Worm (Caenorhabditis elegans): ENCODE data around the gene pycr-4.

Gene pycr-4

ce11 chrIV:7468638-7469037 is 8.5 kb downstream of the pycr-4 start:
- no peak for TF ChIP-seq pqm-1 (tag; optimal IDR thresholded peaks at IDR 0.05)
- no peak for TF ChIP-seq nhr-77 (tag; optimal IDR thresholded peaks at IDR 0.05)
- no peak for TF ChIP-seq ZK546.5 (tag; optimal IDR thresholded peaks at IDR 0.05)
- TF ChIP-seq elt-2 (tag; optimal IDR thresholded peaks at IDR 0.05), result peak; percentile 42

DNA sequence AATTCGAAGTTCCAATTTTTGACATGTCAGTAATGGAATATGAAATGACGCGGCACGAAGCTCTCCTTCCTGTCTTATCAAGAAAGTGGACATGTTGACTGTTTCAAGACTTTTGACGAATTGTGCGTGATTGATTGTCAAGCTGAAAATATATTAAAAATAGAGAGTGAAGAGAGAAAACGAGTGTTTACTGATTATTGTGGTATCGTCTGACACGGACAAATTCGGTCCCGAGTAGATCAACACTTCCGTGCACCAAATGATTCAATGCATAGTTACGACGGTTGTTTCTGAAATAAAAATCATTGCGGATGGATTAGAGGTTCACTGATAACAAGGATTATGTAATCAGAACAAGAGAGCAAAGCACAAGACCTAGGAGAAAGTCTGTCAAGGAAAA is 9.9 kb downstream of the pycr-4 start:
- TF ChIP-seq elt-3 (tag; optimal IDR thresholded peaks at IDR 0.05) (no peak), ceh-28 (tag; optimal IDR thresholded peaks at IDR 0.05) (no peak), nfya-1 (tag; optimal IDR thresholded peaks at IDR 0.05; ENCODE audit: insufficient read depth) (no peak), unc-62 (GFP tag; optimal IDR thresholded peaks at IDR 0.05) (no peak), ztf-11 (tag; optimal IDR thresholded peaks at IDR 0.05) (no peak), R02D3.7 (tag; optimal IDR thresholded peaks at IDR 0.05) (no peak), daf-12 (tag; optimal IDR thresholded peaks at IDR 0.05) (no peak), ceh-82 (tag; optimal IDR thresholded peaks at IDR 0.05) (no peak), nhr-237 (tag; optimal IDR thresholded peaks at IDR 0.05) (no peak), elt-2 (tag; optimal IDR thresholded peaks at IDR 0.05) (peak; percentile 62), nhr-43 (tag; optimal IDR thresholded peaks at IDR 0.05; ENCODE audit: poor library complexity, severe bottlenecking) (no peak), ZK546.5 (tag; optimal IDR thresholded peaks at IDR 0.05) (no peak), lin-39 (tag; optimal IDR thresholded peaks at IDR 0.05) (no peak), elt-1 (tag; optimal IDR thresholded peaks at IDR 0.05) (no peak), mml-1 (tag; optimal IDR thresholded peaks at IDR 0.05) (no peak), zag-1 (tag; optimal IDR thresholded peaks at IDR 0.05) (no peak), pqm-1 (tag; optimal IDR thresholded peaks at IDR 0.05) (peak; percentile 36)

DNA sequence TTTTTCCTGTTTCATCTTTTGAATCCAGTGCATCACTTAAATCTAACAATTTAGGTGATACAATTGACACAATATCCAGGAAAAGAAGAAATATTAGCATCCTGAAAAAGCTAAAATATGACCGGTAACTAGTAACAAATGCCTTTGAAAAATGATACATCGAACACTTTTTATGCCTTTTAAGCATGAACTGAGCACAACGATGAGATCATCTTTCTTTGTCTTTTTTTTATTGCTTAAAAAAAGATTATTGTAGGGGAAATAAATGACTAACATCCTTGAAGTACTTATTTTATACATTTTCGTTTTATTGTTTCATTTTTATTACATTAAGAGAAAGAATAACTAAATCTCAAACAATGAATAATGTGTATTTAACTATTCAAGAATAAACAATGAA is 11.2 kb downstream of the pycr-4 start, which contains the start of gene F13B6.3:
F13B6.3 (minus strand) TSS at position 101 of the 400 bp plus-strand sequence.
- TF ChIP-seq nhr-237 (tag; optimal IDR thresholded peaks at IDR 0.05) (no peak), nhr-67 (tag; optimal IDR thresholded peaks at IDR 0.05) (no peak), ceh-9 (tag; optimal IDR thresholded peaks at IDR 0.05) (no peak), unc-39 (tag; optimal IDR thresholded peaks at IDR 0.05) (no peak), fkh-10 (GFP tag; optimal IDR thresholded peaks at IDR 0.05) (no peak), skn-1 (tag; optimal IDR thresholded peaks at IDR 0.05) (no peak), R02D3.7 (tag; optimal IDR thresholded peaks at IDR 0.05) (no peak), lin-15B (tag; optimal IDR thresholded peaks at IDR 0.05) (no peak), egl-5 (tag; optimal IDR thresholded peaks at IDR 0.05) (no peak), unc-62 (GFP tag; optimal IDR thresholded peaks at IDR 0.05) (no peak), nhr-28 (tag; optimal IDR thresholded peaks at IDR 0.05) (no peak)

ce11 chrIV:7460225-7460624 is 16.9 kb downstream of the pycr-4 start, which contains the start of gene F13B6.2:
F13B6.2 (minus strand) TSS chrIV:7460325.
- no peak for TF ChIP-seq nhr-25 (tag; optimal IDR thresholded peaks at IDR 0.05)
- TF ChIP-seq unc-39 (tag; optimal IDR thresholded peaks at IDR 0.05), result no peak
- TF ChIP-seq fkh-2 (tag; optimal IDR thresholded peaks at IDR 0.05), result no peak
- TF ChIP-seq ceh-82 (tag; optimal IDR thresholded peaks at IDR 0.05), result no peak
- TF ChIP-seq nfya-1 (tag; optimal IDR thresholded peaks at IDR 0.05; ENCODE audit: insufficient read depth), result no peak
- TF ChIP-seq lin-39 (tag; optimal IDR thresholded peaks at IDR 0.05), result no peak
- TF ChIP-seq pqm-1 (tag; optimal IDR thresholded peaks at IDR 0.05), result no peak
- no peak for TF ChIP-seq nhr-28 (tag; optimal IDR thresholded peaks at IDR 0.05)
- no peak for TF ChIP-seq R02D3.7 (tag; optimal IDR thresholded peaks at IDR 0.05)

DNA sequence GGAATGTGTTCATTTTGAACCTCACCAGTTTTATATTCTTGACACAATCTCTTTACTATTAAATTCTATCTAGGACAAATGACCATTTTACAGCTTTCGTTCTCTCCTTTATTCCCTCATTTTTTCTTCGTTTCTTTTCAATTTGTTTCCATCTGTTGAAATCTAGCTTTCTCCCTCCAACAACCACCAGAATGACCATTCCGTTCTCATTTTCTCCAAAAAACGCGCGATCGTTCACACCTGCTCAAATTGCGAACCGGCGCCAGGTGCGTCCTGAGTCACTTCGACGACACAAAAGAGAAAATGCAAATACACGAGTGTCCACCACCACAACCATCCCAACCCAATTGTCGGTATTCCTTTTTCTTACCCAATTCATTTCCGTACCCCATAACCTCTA is 20.9 kb downstream of the pycr-4 start, which contains the start of gene F13B6.1:
F13B6.1 (plus strand) TSS at position 301 of the 400 bp plus-strand sequence.
- TF ChIP-seq nfya-1 (tag; optimal IDR thresholded peaks at IDR 0.05; ENCODE audit: insufficient read depth), result no peak
- no peak for TF ChIP-seq nhr-76 (tag; optimal IDR thresholded peaks at IDR 0.05)
- no peak for TF ChIP-seq nhr-12 (tag; optimal IDR thresholded peaks at IDR 0.05)
- TF ChIP-seq skn-1 (tag; optimal IDR thresholded peaks at IDR 0.05), result no peak
- no peak for TF ChIP-seq pha-4 (tag; optimal IDR thresholded peaks at IDR 0.05)
- TF ChIP-seq ceh-82 (tag; optimal IDR thresholded peaks at IDR 0.05), result no peak
- TF ChIP-seq snpc-4 (tag; optimal IDR thresholded peaks at IDR 0.05), result no peak
- no peak for TF ChIP-seq lin-39 (tag; optimal IDR thresholded peaks at IDR 0.05)
- no peak for TF ChIP-seq egl-5 (tag; optimal IDR thresholded peaks at IDR 0.05)
- no peak for TF ChIP-seq nhr-43 (tag; optimal IDR thresholded peaks at IDR 0.05; ENCODE audit: poor library complexity, severe bottlenecking)
- TF ChIP-seq ceh-16 (tag; optimal IDR thresholded peaks at IDR 0.05), result no peak
- no peak for TF ChIP-seq unc-39 (tag; optimal IDR thresholded peaks at IDR 0.05)
- no peak for TF ChIP-seq hmg-11 (tag; optimal IDR thresholded peaks at IDR 0.05)
- no peak for TF ChIP-seq mdl-1 (tag; optimal IDR thresholded peaks at IDR 0.05)
- TF ChIP-seq ceh-28 (tag; optimal IDR thresholded peaks at IDR 0.05), result no peak
- TF ChIP-seq nhr-67 (tag; optimal IDR thresholded peaks at IDR 0.05), result no peak
- no peak for TF ChIP-seq unc-62 (GFP tag; optimal IDR thresholded peaks at IDR 0.05)
- TF ChIP-seq ZK546.5 (tag; optimal IDR thresholded peaks at IDR 0.05), result no peak
- no peak for TF ChIP-seq ceh-9 (tag; optimal IDR thresholded peaks at IDR 0.05)
- no peak for TF ChIP-seq fkh-10 (GFP tag; optimal IDR thresholded peaks at IDR 0.05)

Data from whole organism, L3 larva.